Fruit fly (Drosophila melanogaster) S2 (cell line): ENCODE results near the gene CG15130.

Experiments used
- CG8478 ChIP-seq: fragments of >200 bp; optimal IDR thresholded peaks from 2 replicates; lab custom pipeline; 2018
- CTCF ChIP-seq, 2 experiments: fragments of >200 bp; optimal IDR thresholded peaks; 2 replicates each; lab custom pipeline; 2018

dm6 chr2L:20429458-20429857 is 5.0 kb upstream of the CG15130 start:
- TF ChIP-seq CG8478 (lab: Kevin White, UChicago) (no peak), CTCF (optimal IDR thresholded peaks at IDR 0.05; lab: Kevin White, UChicago) (no peak)
